Worm (Caenorhabditis elegans): Measurements from ENCODE around the gene R02D5.8.

DNA sequence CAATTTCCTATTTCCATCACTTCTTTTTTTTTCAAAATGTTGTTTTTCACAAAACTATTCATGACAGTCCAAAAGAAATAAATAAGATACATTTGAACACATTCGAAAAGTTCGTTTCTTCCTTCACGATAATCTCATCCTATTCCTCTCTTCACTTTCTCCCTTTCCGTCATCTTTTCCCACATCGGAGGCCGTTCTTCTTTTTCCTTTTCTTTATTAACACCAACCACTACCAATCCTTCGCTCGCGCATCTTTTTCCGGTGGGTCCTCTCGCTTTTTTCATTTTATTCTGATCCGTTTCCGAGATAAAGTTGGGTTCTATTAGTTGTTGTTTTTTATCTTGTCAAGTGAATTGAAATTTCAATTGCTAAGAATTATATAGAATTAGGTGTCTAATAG, 23.7 kb downstream of the R02D5.8 start:
- TF ChIP-seq elt-3 (tag; optimal IDR thresholded peaks at IDR 0.05) = no peak
- TF ChIP-seq snpc-4 (tag; optimal IDR thresholded peaks at IDR 0.05) = no peak
- no peak for TF ChIP-seq pha-4 (tag; optimal IDR thresholded peaks at IDR 0.05)
- TF ChIP-seq mab-5 (tag; optimal IDR thresholded peaks at IDR 0.05) = no peak
- peak; percentile 89 for TF ChIP-seq blmp-1 (tag; optimal IDR thresholded peaks at IDR 0.05)
- TF ChIP-seq flh-1 (GFP tag; optimal IDR thresholded peaks at IDR 0.05) = no peak
- TF ChIP-seq nhr-28 (tag; optimal IDR thresholded peaks at IDR 0.05) = no peak
- no peak for TF ChIP-seq nhr-237 (tag; optimal IDR thresholded peaks at IDR 0.05)

Data from whole organism, mixed stage, embryonic.